Worm (Caenorhabditis elegans) whole organism, L3 larva: ENCODE results near the gene F09E5.3.
A peak's percentile ranks its signal among the peaks of the same experiment; 100 is the strongest.

Experiments
- R02D3.7 ChIP-seq: fragments of 150-350 bp; optimal IDR thresholded peaks from 2 replicates; lab custom pipeline; 2014; ENCODE audit warnings: missing biosample characterization, missing genetic modification characterization
- aly-2 ChIP-seq: fragments of 150-350 bp; optimal IDR thresholded peaks from 2 replicates; lab custom pipeline; 2014; ENCODE audit warnings: missing biosample characterization, missing genetic modification characterization
- ama-1 ChIP-seq: fragments of 150-350 bp; optimal IDR thresholded peaks from 2 replicates; lab custom pipeline; 2018
- ceh-28 ChIP-seq: fragments of 150-350 bp; optimal IDR thresholded peaks from 2 replicates; lab custom pipeline; 2014; ENCODE audit warnings: missing biosample characterization, missing genetic modification reagents, missing genetic modification characterization
- ceh-82 ChIP-seq: fragments of 150-350 bp; optimal IDR thresholded peaks from 2 replicates; lab custom pipeline; 2014; ENCODE audit warnings: missing biosample characterization, missing genetic modification characterization
- ceh-9 ChIP-seq: sonication (generic microtip); optimal IDR thresholded peaks from 2 replicates; lab custom pipeline; 2018; ENCODE audit warnings: missing biosample characterization, missing genetic modification characterization
- egl-27 ChIP-seq: sonication (generic microtip); optimal IDR thresholded peaks from 4 replicates; lab custom pipeline; 2017; ENCODE audit warnings: missing biosample characterization, missing genetic modification reagents, missing genetic modification characterization
- egl-5 ChIP-seq: fragments of 150-350 bp; optimal IDR thresholded peaks from 2 replicates; lab custom pipeline; 2017; ENCODE audit warnings: missing biosample characterization, missing genetic modification reagents, missing genetic modification characterization, inconsistent platforms
- elt-2 ChIP-seq: sonication (generic microtip); optimal IDR thresholded peaks from 2 replicates; lab custom pipeline; 2016; ENCODE audit warnings: missing genetic modification reagents, mild to moderate bottlenecking, missing genetic modification characterization, missing compliant biosample characterization
- eor-1 ChIP-seq, 2 experiments: fragments of 150-350 bp; optimal IDR thresholded peaks; 2 replicates each; lab custom pipeline; 2014 to 2018; ENCODE audit warnings: missing biosample characterization in 2 of 2, missing genetic modification characterization in 2 of 2
- fkh-10 ChIP-seq: sonication (generic microtip); optimal IDR thresholded peaks from 2 replicates; lab custom pipeline; 2017; ENCODE audit warnings: missing biosample characterization, missing genetic modification reagents, missing genetic modification characterization
- fos-1 ChIP-seq: fragments of 150-350 bp; optimal IDR thresholded peaks from 2 replicates; lab custom pipeline; 2014; ENCODE audit warnings: missing biosample characterization, missing genetic modification characterization
- hmg-11 ChIP-seq: sonication (generic microtip); optimal IDR thresholded peaks from 2 replicates; lab custom pipeline; 2016; ENCODE audit warnings: missing genetic modification characterization, missing compliant biosample characterization
- jun-1 ChIP-seq: fragments of 150-350 bp; optimal IDR thresholded peaks from 2 replicates; lab custom pipeline; 2014; ENCODE audit warnings: missing biosample characterization, missing genetic modification reagents, missing genetic modification characterization
- lin-15B ChIP-seq: fragments of 150-350 bp; optimal IDR thresholded peaks from 2 replicates; lab custom pipeline; 2014; ENCODE audit warnings: missing biosample characterization, missing genetic modification characterization
- lin-39 ChIP-seq: fragments of 150-350 bp; optimal IDR thresholded peaks from 2 replicates; lab custom pipeline; 2018; ENCODE audit warnings: missing biosample characterization, missing genetic modification reagents, missing genetic modification characterization
- lsy-12 ChIP-seq: sonication (generic microtip); optimal IDR thresholded peaks from 2 replicates; lab custom pipeline; 2016; ENCODE audit warnings: mild to moderate bottlenecking, missing genetic modification characterization, missing compliant biosample characterization
- mdl-1 ChIP-seq: fragments of 150-350 bp; optimal IDR thresholded peaks from 2 replicates; lab custom pipeline; 2014; ENCODE audit warnings: missing biosample characterization, missing genetic modification characterization
- nfya-1 ChIP-seq: sonication (generic microtip); optimal IDR thresholded peaks from 2 replicates; lab custom pipeline; 2017; ENCODE audit warnings: missing genetic modification characterization, mild to moderate bottlenecking, missing compliant biosample characterization, antibody characterized with exemption, moderate library complexity; ENCODE audit not compliant: insufficient read depth
- nhr-12 ChIP-seq: fragments of 150-350 bp; optimal IDR thresholded peaks from 2 replicates; lab custom pipeline; 2014; ENCODE audit warnings: missing biosample characterization, missing genetic modification characterization
- nhr-23 ChIP-seq: fragments of 150-350 bp; optimal IDR thresholded peaks from 2 replicates; lab custom pipeline; 2014; ENCODE audit warnings: missing biosample characterization, missing genetic modification reagents, missing genetic modification characterization
- nhr-25 ChIP-seq: sonication (generic microtip); optimal IDR thresholded peaks from 2 replicates; lab custom pipeline; 2017; ENCODE audit warnings: missing biosample characterization, missing genetic modification characterization
- nhr-28 ChIP-seq: fragments of 150-350 bp; optimal IDR thresholded peaks from 2 replicates; lab custom pipeline; 2014; ENCODE audit warnings: missing biosample characterization, missing genetic modification characterization
- nhr-43 ChIP-seq: sonication (generic microtip); optimal IDR thresholded peaks from 2 replicates; lab custom pipeline; 2016; ENCODE audit warnings: mild to moderate bottlenecking, missing genetic modification characterization, missing compliant biosample characterization; ENCODE audit not compliant: poor library complexity, severe bottlenecking
- nhr-67 ChIP-seq: fragments of 150-350 bp; optimal IDR thresholded peaks from 2 replicates; lab custom pipeline; 2014; ENCODE audit warnings: missing biosample characterization, missing genetic modification characterization
- nhr-76 ChIP-seq: fragments of 150-350 bp; sonication (generic microtip); optimal IDR thresholded peaks from 5 replicates; lab custom pipeline; 2014; ENCODE audit warnings: missing biosample characterization, missing genetic modification characterization
- nhr-77 ChIP-seq: fragments of 150-350 bp; optimal IDR thresholded peaks from 2 replicates; lab custom pipeline; 2014; ENCODE audit warnings: missing biosample characterization, missing genetic modification characterization
- pha-4 ChIP-seq: fragments of 150-350 bp; optimal IDR thresholded peaks from 2 replicates; lab custom pipeline; 2014; ENCODE audit warnings: missing biosample characterization, missing genetic modification reagents, missing genetic modification characterization
- pqm-1 ChIP-seq: fragments of 150-350 bp; optimal IDR thresholded peaks from 2 replicates; lab custom pipeline; 2017; ENCODE audit warnings: missing biosample characterization, missing genetic modification characterization, inconsistent platforms
- sea-2 ChIP-seq: fragments of 150-350 bp; sonication (generic microtip); optimal IDR thresholded peaks from 4 replicates; lab custom pipeline; 2014; ENCODE audit warnings: missing biosample characterization, missing genetic modification reagents, missing genetic modification characterization
- skn-1 ChIP-seq: fragments of 150-350 bp; optimal IDR thresholded peaks from 2 replicates; lab custom pipeline; 2014; ENCODE audit warnings: missing biosample characterization, missing genetic modification characterization
- snpc-4 ChIP-seq: fragments of 150-350 bp; optimal IDR thresholded peaks from 2 replicates; lab custom pipeline; 2014; ENCODE audit warnings: missing biosample characterization, missing genetic modification characterization
- tbx-2 ChIP-seq: sonication (generic microtip); optimal IDR thresholded peaks from 2 replicates; lab custom pipeline; 2016; ENCODE audit warnings: mild to moderate bottlenecking, missing genetic modification characterization, missing compliant biosample characterization
- unc-62 ChIP-seq: fragments of 150-350 bp; sonication (generic microtip); optimal IDR thresholded peaks from 4 replicates; lab custom pipeline; 2014; ENCODE audit warnings: missing biosample characterization, missing genetic modification reagents, missing genetic modification characterization
- zag-1 ChIP-seq: fragments of 150-350 bp; optimal IDR thresholded peaks from 2 replicates; lab custom pipeline; 2014; ENCODE audit warnings: missing biosample characterization, missing genetic modification characterization

The F09E5.3 gene

DNA sequence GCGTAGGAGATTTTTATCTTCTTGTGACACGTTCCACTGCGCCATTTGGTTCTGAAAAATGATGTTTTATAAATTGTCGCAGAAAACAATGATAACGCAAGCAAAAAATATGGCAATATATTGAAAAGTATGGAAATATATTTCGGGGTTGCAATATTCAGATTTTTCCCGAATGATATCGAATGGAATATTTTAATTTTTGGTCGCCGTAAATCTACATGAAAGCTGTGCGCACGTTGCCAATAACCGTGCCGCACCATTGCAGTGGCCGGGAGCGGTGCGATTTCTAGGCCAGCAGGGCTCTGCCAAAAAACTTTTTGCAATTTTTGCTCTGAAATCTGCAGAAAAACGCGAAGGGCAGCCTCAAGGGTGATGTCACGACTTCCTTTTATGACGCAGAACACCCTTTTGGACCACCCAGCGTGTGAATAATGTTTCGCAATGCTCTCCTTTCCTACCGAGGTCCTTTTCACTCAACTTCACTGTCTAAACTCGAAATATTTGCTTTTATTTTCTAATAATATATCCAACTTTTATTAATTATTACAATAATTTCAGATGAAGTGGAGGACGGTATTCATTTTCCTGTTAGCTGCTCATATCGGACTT lies 15.6 kb upstream of the F09E5.3 start, which contains the start of the genes F09E5.11 and bmy-1:
F09E5.11 (minus strand) TSS at position 51 of the 609 bp plus-strand sequence.
bmy-1 (plus strand) TSS at position 559 of the 609 bp plus-strand sequence.
- peak; percentile 39 for TF ChIP-seq pqm-1 (tag; lab: Kevin White, UChicago)
- no peak for TF ChIP-seq eor-1 (tag; optimal IDR thresholded peaks at IDR 0.05; lab: Kevin White, UChicago)
- no peak for TF ChIP-seq nhr-67
- peak; percentile 88 for TF ChIP-seq nhr-43 (tag; lab: Kevin White, UChicago)
- peak; percentile 80 for TF ChIP-seq lin-39 (tag; lab: Kevin White, UChicago)
- TF ChIP-seq nhr-28 = no peak
- TF ChIP-seq snpc-4 (tag; lab: Kevin White, UChicago) = peak; percentile 81
- peak; percentile 85 for TF ChIP-seq elt-2 (tag; lab: Kevin White, UChicago)
- TF ChIP-seq fkh-10 (GFP tag; lab: Kevin White, UChicago) = peak; percentile 58
- no peak for TF ChIP-seq sea-2 (GFP tag; lab: Kevin White, UChicago)
- peak; percentile 70 for TF ChIP-seq ceh-28
- peak; percentile 62 for TF ChIP-seq nhr-23 (tag; lab: Kevin White, UChicago)
- TF ChIP-seq R02D3.7 (tag; lab: Kevin White, UChicago) = peak; percentile 98
- no peak for TF ChIP-seq egl-27
- TF ChIP-seq lin-15B (tag; lab: Kevin White, UChicago) = peak; percentile 89
- TF ChIP-seq jun-1 (tag; lab: Kevin White, UChicago) = peak; percentile 35
- peak; percentile 78 for TF ChIP-seq ceh-82 (tag; lab: Kevin White, UChicago)
- peak; percentile 40 for TF ChIP-seq skn-1 (tag; lab: Kevin White, UChicago)
- TF ChIP-seq nfya-1 = peak; percentile 79
- TF ChIP-seq pha-4 (tag; lab: Kevin White, UChicago) = peak; percentile 75
- TF ChIP-seq egl-5 (tag; lab: Kevin White, UChicago) = peak; percentile 51
- TF ChIP-seq lsy-12 (tag; lab: Kevin White, UChicago) = peak; percentile 71
- peak; percentile 70 for TF ChIP-seq hmg-11 (tag; lab: Kevin White, UChicago)
- no peak for TF ChIP-seq nhr-77 (tag; lab: Kevin White, UChicago)
- TF ChIP-seq fos-1 (tag; lab: Kevin White, UChicago) = no peak
- peak; percentile 17 for TF ChIP-seq tbx-2
- no peak for TF ChIP-seq nhr-12 (tag; lab: Kevin White, UChicago)
- peak; percentile 70 for TF ChIP-seq nhr-25 (tag; lab: Kevin White, UChicago)

DNA sequence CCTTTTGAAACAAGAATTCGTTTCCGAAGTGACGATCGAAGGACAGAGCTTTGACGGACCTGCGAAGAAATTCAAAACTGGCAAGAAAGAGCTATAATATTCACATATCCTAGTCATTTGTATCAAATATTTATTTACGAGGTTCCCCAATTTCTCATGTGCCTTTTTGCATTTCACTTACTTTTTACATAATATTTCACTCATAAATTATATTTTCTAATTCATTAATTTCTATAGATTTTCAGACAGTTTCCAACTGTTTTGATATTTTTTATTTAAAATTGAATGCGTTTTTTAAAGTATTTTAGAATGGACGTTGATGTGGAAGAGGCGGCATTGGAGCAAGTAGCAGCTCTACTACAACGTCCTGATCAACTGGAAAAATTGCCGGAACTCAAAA lies 14.5 kb upstream of the F09E5.3 start, which contains the start of gene sec-6:
sec-6 (plus strand) TSS at position 301 of the 400 bp plus-strand sequence.
- TF ChIP-seq ama-1 (lab: Kevin White, UChicago) (no peak), nhr-28 (no peak), jun-1 (tag; lab: Kevin White, UChicago) (no peak), fos-1 (tag; lab: Kevin White, UChicago) (no peak), mdl-1 (tag; lab: Kevin White, UChicago) (no peak), zag-1 (tag; lab: Kevin White, UChicago) (no peak), lsy-12 (tag; lab: Kevin White, UChicago) (no peak)

ce11 chrII:5364516-5364915 lies 9.3 kb upstream of the F09E5.3 start:
- TF ChIP-seq pha-4 (tag; lab: Kevin White, UChicago) (no peak), tbx-2 (no peak)
- TF ChIP-seq, all 47 proteins: peak for 0

ce11 chrII:5365645-5366044 lies 8.2 kb upstream of the F09E5.3 start, which contains the start of gene F09E5.16:
Gene F09E5.16 (minus strand): TSS chrII:5365745.
- no peak for TF ChIP-seq hmg-11 (tag; lab: Kevin White, UChicago)
- no peak for TF ChIP-seq nhr-76
- TF ChIP-seq skn-1 (tag; lab: Kevin White, UChicago) = no peak
- no peak for TF ChIP-seq ceh-9 (tag; lab: Kevin White, UChicago)
- no peak for TF ChIP-seq unc-62 (GFP tag; lab: Kevin White, UChicago)
- no peak for TF ChIP-seq tbx-2
- no peak for TF ChIP-seq fkh-10 (GFP tag; lab: Kevin White, UChicago)
- TF ChIP-seq eor-1 (tag; optimal IDR thresholded peaks at IDR 0.05; lab: Kevin White, UChicago) = no peak
- TF ChIP-seq pha-4 (tag; lab: Kevin White, UChicago) = no peak
- TF ChIP-seq aly-2 = no peak
- TF ChIP-seq, all 47 proteins: peak for 0
